Worm (Caenorhabditis elegans): ENCODE data around the gene C27H5.2.

ce11 chrII:7183493-7184272, 28.3 kb downstream of the C27H5.2 start, which contains the start of gene pdl-1:
- TF ChIP-seq F39B2.1 (GFP tag; IDR thresholded peaks at IDR 0.05) (no peak), nhr-90 (tag; optimal IDR thresholded peaks at IDR 0.05) (peak; percentile 91)

Measured in whole organism, young adult.